Worm (Caenorhabditis elegans) whole organism, L1 larva: ENCODE data around the gene Y116A8C.44.
A peak's percentile ranks its signal among the peaks of the same experiment; 100 is the strongest.

Experiments
- Y116A8C.19 ChIP-seq: sonication (generic microtip); optimal IDR thresholded peaks from 2 replicates; lab custom pipeline; 2016; ENCODE audit warnings: missing compliant biosample characterization, missing genetic modification characterization, borderline replicate concordance
- alr-1 ChIP-seq: fragments of 200-800 bp; sonication (Bioruptor generic); optimal IDR thresholded peaks from 2 replicates; lab custom pipeline; 2018; ENCODE audit warnings: borderline replicate concordance, mild to moderate bottlenecking, missing genetic modification characterization, missing compliant biosample characterization
- aly-2 ChIP-seq: fragments of 150-350 bp; optimal IDR thresholded peaks from 2 replicates; lab custom pipeline; 2014; ENCODE audit warnings: missing biosample characterization, missing genetic modification characterization
- ceh-8 ChIP-seq: fragments of 200-800 bp; sonication (Bioruptor generic); optimal IDR thresholded peaks from 2 replicates; lab custom pipeline; 2018; ENCODE audit warnings: mild to moderate bottlenecking, missing genetic modification characterization, moderate library complexity, missing compliant biosample characterization
- ceh-82 ChIP-seq, 3 experiments: fragments of 150-350 bp in 1 of 3; sonication (generic microtip) in 2 of 3; optimal IDR thresholded peaks; 2 replicates each; lab custom pipeline; 2014 to 2017; ENCODE audit warnings: missing biosample characterization in 3 of 3, missing genetic modification characterization in 3 of 3
- ceh-90 ChIP-seq: sonication (generic microtip); optimal IDR thresholded peaks from 2 replicates; lab custom pipeline; 2016; ENCODE audit warnings: missing genetic modification characterization, missing compliant biosample characterization
- dpl-1 ChIP-seq, 3 experiments: fragments of 150-350 bp in 2 of 3; sonication (generic microtip) in 1 of 3; optimal IDR thresholded peaks; 2 replicates each; lab custom pipeline; 2014 to 2017; ENCODE audit warnings: missing biosample characterization in 3 of 3, missing genetic modification characterization in 3 of 3, missing genetic modification reagents in 3 of 3
- efl-1 ChIP-seq, 4 experiments: fragments of 150-350 bp; optimal IDR thresholded peaks in 3 of 4; peaks in 1 of 4; 1 replicate in 1 of 4; 2 replicates in 3 of 4; lab custom pipeline; 2014; ENCODE audit warnings: missing biosample characterization in 2 of 4, missing genetic modification characterization in 2 of 4, missing genetic modification reagents in 2 of 4
- egl-13 ChIP-seq: sonication (generic microtip); optimal IDR thresholded peaks from 2 replicates; lab custom pipeline; 2016; ENCODE audit warnings: missing genotype, missing genetic modification reagents, missing genetic modification characterization, missing compliant biosample characterization
- egl-27 ChIP-seq, 2 experiments: fragments of 150-350 bp in 1 of 2; sonication (generic microtip); optimal IDR thresholded peaks; 3 replicates each; lab custom pipeline; 2017 to 2018; ENCODE audit warnings: missing biosample characterization in 2 of 2, missing genetic modification characterization in 2 of 2, missing genetic modification reagents in 2 of 2
- ets-5 ChIP-seq: fragments of 200-800 bp; sonication (Bioruptor generic); IDR thresholded peaks from 2 replicates; pipeline ENCODE4 v1.3.6; 2022; ENCODE audit warnings: missing genetic modification characterization, missing compliant biosample characterization
- fkh-10 ChIP-seq: sonication (generic microtip); optimal IDR thresholded peaks from 2 replicates; lab custom pipeline; 2017; ENCODE audit warnings: missing biosample characterization, missing genetic modification reagents, missing genetic modification characterization
- fkh-8 ChIP-seq: sonication (generic microtip); optimal IDR thresholded peaks from 2 replicates; lab custom pipeline; 2016; ENCODE audit warnings: mild to moderate bottlenecking, missing genetic modification characterization, missing compliant biosample characterization
- hlh-17 ChIP-seq: fragments of 200-800 bp; sonication (Bioruptor generic); optimal IDR thresholded peaks from 2 replicates; lab custom pipeline; 2018; ENCODE audit warnings: missing genetic modification characterization, mild to moderate bottlenecking, missing compliant biosample characterization, moderate library complexity, borderline replicate concordance
- isw-1 ChIP-seq: fragments of 200-800 bp; sonication (Bioruptor generic); IDR thresholded peaks from 2 replicates; pipeline ENCODE4 v1.3.6; 2022; ENCODE audit warnings: missing genetic modification characterization, missing compliant biosample characterization
- jun-1 ChIP-seq: fragments of 150-350 bp; optimal IDR thresholded peaks from 2 replicates; lab custom pipeline; 2014; ENCODE audit warnings: missing biosample characterization, missing genetic modification reagents, missing genetic modification characterization
- lin-13 ChIP-seq: fragments of 150-350 bp; optimal IDR thresholded peaks from 2 replicates; lab custom pipeline; 2014; ENCODE audit warnings: missing biosample characterization, missing genetic modification reagents, missing genetic modification characterization
- lin-14 ChIP-seq: fragments of 200-800 bp; sonication (Bioruptor generic); optimal IDR thresholded peaks from 2 replicates; lab custom pipeline; 2018; ENCODE audit warnings: mild to moderate bottlenecking, missing genetic modification characterization, moderate library complexity, missing compliant biosample characterization
- lin-15B ChIP-seq: fragments of 150-350 bp; sonication (generic microtip); optimal IDR thresholded peaks from 3 replicates; lab custom pipeline; 2014; ENCODE audit warnings: missing biosample characterization, missing genetic modification characterization
- mdl-1 ChIP-seq, 2 experiments: fragments of 150-350 bp; optimal IDR thresholded peaks; 2 replicates each; lab custom pipeline; 2014 to 2017; ENCODE audit warnings: missing biosample characterization in 2 of 2, missing genetic modification characterization in 2 of 2, inconsistent platforms in 1 of 2
- mef-2 ChIP-seq: fragments of 150-350 bp; optimal IDR thresholded peaks from 2 replicates; lab custom pipeline; 2014; ENCODE audit warnings: missing biosample characterization, missing genetic modification characterization
- nhr-19 ChIP-seq: fragments of 200-800 bp; sonication (Bioruptor generic); conservative IDR thresholded peaks from 2 replicates; pipeline ENCODE4 v1.3.6; 2022; ENCODE audit warnings: missing genetic modification characterization, missing compliant biosample characterization
- nhr-47 ChIP-seq: sonication (generic microtip); optimal IDR thresholded peaks from 2 replicates; lab custom pipeline; 2016; ENCODE audit warnings: mild to moderate bottlenecking, missing genetic modification characterization, moderate library complexity, missing compliant biosample characterization
- nhr-71 ChIP-seq: sonication (generic microtip); optimal IDR thresholded peaks from 2 replicates; lab custom pipeline; 2016; ENCODE audit warnings: mild to moderate bottlenecking, missing genetic modification characterization, moderate library complexity, missing compliant biosample characterization
- nhr-77 ChIP-seq: fragments of 150-350 bp; optimal IDR thresholded peaks from 2 replicates; lab custom pipeline; 2014; ENCODE audit warnings: missing biosample characterization, missing genetic modification characterization
- nhr-85 ChIP-seq: sonication (generic microtip); peaks from one replicate; lab custom pipeline; 2016; ENCODE audit warnings: missing genetic modification characterization, inconsistent platforms, missing compliant biosample characterization
- nhr-90 ChIP-seq: sonication (generic microtip); optimal IDR thresholded peaks from 2 replicates; lab custom pipeline; 2016; ENCODE audit warnings: mild to moderate bottlenecking, missing genetic modification characterization, missing compliant biosample characterization; ENCODE audit not compliant: poor library complexity
- rnt-1 ChIP-seq: sonication (generic microtip); optimal IDR thresholded peaks from 2 replicates; lab custom pipeline; 2016; ENCODE audit warnings: mild to moderate bottlenecking, missing genetic modification characterization, moderate library complexity, missing compliant biosample characterization
- snpc-4 ChIP-seq: fragments of 150-350 bp; optimal IDR thresholded peaks from 2 replicates; lab custom pipeline; 2014; ENCODE audit warnings: missing biosample characterization, missing genetic modification characterization
- snu-23 ChIP-seq: sonication (generic microtip); optimal IDR thresholded peaks from 2 replicates; lab custom pipeline; 2016; ENCODE audit warnings: missing genetic modification characterization, missing compliant biosample characterization
- sup-37 ChIP-seq: fragments of 200-800 bp; sonication (Bioruptor generic); optimal IDR thresholded peaks from 2 replicates; lab custom pipeline; 2018; ENCODE audit warnings: mild to moderate bottlenecking, missing genetic modification characterization, missing compliant biosample characterization
- tbx-2 ChIP-seq: sonication (generic microtip); optimal IDR thresholded peaks from 2 replicates; lab custom pipeline; 2016; ENCODE audit warnings: missing genetic modification characterization, missing compliant biosample characterization
- unc-30 ChIP-seq: sonication (generic microtip); optimal IDR thresholded peaks from 2 replicates; lab custom pipeline; 2017; ENCODE audit warnings: missing biosample characterization, missing genetic modification characterization
- unc-98 ChIP-seq: fragments of 200-800 bp; sonication (Bioruptor generic); IDR thresholded peaks from 2 replicates; pipeline ENCODE4 v1.3.6; 2022; ENCODE audit warnings: missing genetic modification characterization, missing compliant biosample characterization
- ztf-4 ChIP-seq: fragments of 150-350 bp; optimal IDR thresholded peaks from 2 replicates; lab custom pipeline; 2014; ENCODE audit warnings: missing biosample characterization, missing genetic modification characterization

The Y116A8C.44 gene

ce11 chrIV:17058036-17058435 is at the start of gene Y116A8C.44:
Y116A8C.44 (minus strand) TSS chrIV:17058136.
- TF ChIP-seq tbx-2 (tag; lab: Kevin White, UChicago) (no peak), efl-1 (optimal IDR thresholded peaks at IDR 0.05; lab: Kevin White, UChicago) (no peak), efl-1 (GFP tag; optimal IDR thresholded peaks at IDR 0.05 in 1 of 2; lab: Kevin White, UChicago) (peak in 1 of 2 experiments; percentile 52), egl-13 (tag; lab: Kevin White, UChicago) (no peak)
- TF ChIP-seq, all 84 proteins: peak for 1

- TF ChIP-seq ztf-4 (no peak), fkh-10 (GFP tag; lab: Kevin White, UChicago) (no peak), ceh-8 (no peak), nhr-85 (no peak), alr-1 (tag; lab: Kevin White, UChicago) (no peak), dpl-1 (GFP tag; optimal IDR thresholded peaks at IDR 0.05; lab: Kevin White, UChicago) (no peak), rnt-1 (no peak), mdl-1 (tag; optimal IDR thresholded peaks at IDR 0.05; lab: Kevin White, UChicago) (no peak), lin-13 (GFP tag; lab: Kevin White, UChicago) (no peak), lin-15B (no peak), sup-37 (no peak), isw-1 (no peak)
These were observed 47.6 kb upstream of the Y116A8C.44 start for ce11 chrIV:17105578-17105977.

DNA sequence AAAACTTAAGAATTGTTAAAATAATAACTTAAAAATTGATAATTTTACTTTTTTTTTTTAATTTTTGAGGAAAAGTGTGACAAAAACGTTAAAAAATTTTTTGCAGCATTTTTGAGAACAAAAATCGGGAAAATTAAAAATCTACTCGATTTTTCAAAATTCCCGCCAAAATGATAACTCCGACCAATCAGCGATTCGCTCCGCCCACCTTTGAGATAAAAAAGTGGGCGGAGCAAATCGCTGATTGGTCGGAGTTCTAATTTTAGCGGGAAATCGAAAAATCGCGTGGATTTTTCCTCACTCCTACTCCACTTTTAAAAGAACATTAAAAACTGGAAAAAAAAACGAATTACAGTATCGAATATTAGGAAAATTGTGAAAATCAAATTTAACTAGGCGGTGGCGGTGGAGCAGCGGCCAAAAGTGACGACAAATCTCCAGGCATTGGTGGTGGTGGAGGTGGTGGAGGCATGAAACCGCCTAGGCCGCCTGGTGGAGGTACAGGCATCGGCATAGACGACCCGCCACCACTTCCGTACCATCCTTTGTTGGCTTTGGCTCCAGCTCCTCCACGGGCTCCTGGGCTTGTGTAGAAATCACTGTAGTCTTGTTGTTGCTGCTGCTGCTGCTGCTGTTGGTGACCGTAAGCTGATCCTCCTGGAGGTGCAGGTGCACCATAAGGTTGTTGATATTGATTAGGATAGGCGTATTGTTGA is 46.4 kb upstream of the Y116A8C.44 start:
- no peak for TF ChIP-seq mef-2 (tag; lab: Kevin White, UChicago)
- TF ChIP-seq snpc-4 (tag; lab: Kevin White, UChicago): no peak
- TF ChIP-seq dpl-1 (GFP tag; optimal IDR thresholded peaks at IDR 0.05; lab: Kevin White, UChicago): peak in 2 of 3 experiments; percentile 20 to 38
- TF ChIP-seq unc-98 (GFP tag; lab: Robert Waterston, UW): no peak
- no peak for TF ChIP-seq egl-27 (tag; optimal IDR thresholded peaks at IDR 0.05; lab: Kevin White, UChicago)
- no peak for TF ChIP-seq tbx-2 (tag; lab: Kevin White, UChicago)
- peak; percentile 17 to 22 for TF ChIP-seq efl-1 (optimal IDR thresholded peaks at IDR 0.05; lab: Kevin White, UChicago)
- peak in 1 of 2 experiments; percentile 72 for TF ChIP-seq efl-1 (GFP tag; optimal IDR thresholded peaks at IDR 0.05 in 1 of 2; lab: Kevin White, UChicago)
- no peak for TF ChIP-seq snu-23
- TF ChIP-seq ceh-90 (tag; lab: Kevin White, UChicago): no peak
- TF ChIP-seq lin-13 (GFP tag; lab: Kevin White, UChicago): no peak
- TF ChIP-seq, all 84 proteins: peak for 2

ce11 chrIV:17103615-17104014 is 45.7 kb upstream of the Y116A8C.44 start, which contains the start of gene Y116A8C.30:
Y116A8C.30 (minus strand) TSS chrIV:17103715.
- TF ChIP-seq hlh-17 (GFP tag; lab: Kevin White, UChicago): no peak
- TF ChIP-seq nhr-85: peak; percentile 30

DNA sequence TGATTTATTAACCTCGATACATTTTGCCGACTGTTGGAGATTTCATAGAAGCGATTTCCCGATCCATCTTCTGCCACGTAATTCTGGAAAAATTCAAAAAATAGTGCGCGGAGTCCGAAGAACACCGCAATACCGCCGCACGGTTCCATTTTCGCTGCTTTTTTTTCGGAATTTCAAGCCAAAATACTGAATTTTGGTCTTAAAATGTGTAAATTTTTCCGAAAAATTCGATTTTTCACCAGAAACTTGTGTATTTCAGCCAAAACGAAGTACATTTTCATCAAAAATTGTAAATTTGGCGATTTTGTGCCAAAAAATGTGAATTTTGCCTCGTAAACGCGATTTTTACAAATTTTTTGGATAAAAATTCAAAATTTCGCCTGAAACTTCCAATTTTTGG is 45.2 kb upstream of the Y116A8C.44 start:
- TF ChIP-seq Y116A8C.19 (tag; lab: Kevin White, UChicago) (no peak), efl-1 (optimal IDR thresholded peaks at IDR 0.05; lab: Kevin White, UChicago) (no peak), efl-1 (GFP tag; optimal IDR thresholded peaks at IDR 0.05 in 1 of 2; lab: Kevin White, UChicago) (peak in 1 of 2 experiments; percentile 29)

DNA sequence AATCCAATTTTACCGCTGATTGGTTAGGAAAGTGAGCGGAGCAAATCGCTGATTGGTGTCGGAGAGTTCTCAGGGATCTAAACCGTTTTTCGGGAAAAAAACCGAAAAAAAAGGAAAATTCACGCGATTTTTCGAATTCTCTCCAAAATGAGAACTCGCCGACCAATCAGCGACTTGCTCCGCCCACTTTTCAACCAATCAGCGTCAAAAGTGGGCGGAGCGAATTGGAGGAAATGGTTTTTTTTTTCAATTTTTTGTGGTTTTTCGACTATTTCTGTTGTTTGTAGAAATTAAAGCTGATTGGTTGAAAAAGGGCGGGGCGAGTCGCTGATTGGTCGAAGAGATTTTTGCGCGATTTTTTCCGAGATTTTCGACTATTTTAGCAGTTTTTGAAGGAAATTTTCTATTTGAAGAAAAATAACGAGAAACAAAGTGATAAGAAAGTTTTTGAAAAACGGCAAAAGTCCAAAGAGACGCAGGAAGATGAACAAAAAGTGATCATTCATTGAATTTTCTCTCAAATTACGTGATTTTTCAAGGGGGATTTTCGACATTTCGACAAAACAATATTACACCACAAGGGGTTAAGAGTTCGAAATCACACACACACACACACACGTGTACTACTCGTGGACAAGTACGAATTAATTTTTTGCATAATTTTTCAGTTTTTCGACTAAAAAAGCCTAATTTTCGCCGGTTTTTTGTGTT is 42.8 kb upstream of the Y116A8C.44 start:
- TF ChIP-seq nhr-85: no peak
- no peak for TF ChIP-seq nhr-47 (tag; lab: Kevin White, UChicago)
- TF ChIP-seq egl-13 (tag; lab: Kevin White, UChicago): no peak
- TF ChIP-seq ceh-82 (tag; optimal IDR thresholded peaks at IDR 0.05; lab: Kevin White, UChicago): no peak
- no peak for TF ChIP-seq isw-1
- no peak for TF ChIP-seq nhr-90 (tag; lab: Kevin White, UChicago)
- TF ChIP-seq snu-23: peak; percentile 42
- TF ChIP-seq aly-2: no peak
- no peak for TF ChIP-seq nhr-77 (tag; lab: Kevin White, UChicago)
- TF ChIP-seq hlh-17 (GFP tag; lab: Kevin White, UChicago): no peak
- no peak for TF ChIP-seq fkh-8 (tag; lab: Kevin White, UChicago)
- TF ChIP-seq nhr-71 (tag; lab: Kevin White, UChicago): peak; percentile 17
- TF ChIP-seq lin-14 (GFP tag; lab: Kevin White, UChicago): no peak
- TF ChIP-seq dpl-1 (GFP tag; optimal IDR thresholded peaks at IDR 0.05; lab: Kevin White, UChicago): no peak
- TF ChIP-seq rnt-1: peak; percentile 36
- no peak for TF ChIP-seq mdl-1 (tag; optimal IDR thresholded peaks at IDR 0.05; lab: Kevin White, UChicago)
- TF ChIP-seq nhr-19: peak; percentile 34; the same call in 1 of the 2 replicates
- TF ChIP-seq alr-1 (tag; lab: Kevin White, UChicago): no peak
- TF ChIP-seq unc-30 (tag; lab: Kevin White, UChicago): no peak
- no peak for TF ChIP-seq ceh-90 (tag; lab: Kevin White, UChicago)
- no peak for TF ChIP-seq ets-5
- TF ChIP-seq sup-37: no peak
- TF ChIP-seq jun-1 (tag; lab: Kevin White, UChicago): no peak
